Worm (Caenorhabditis elegans) whole organism, L4/young adult: ENCODE results near the gene nas-22.
"Not testable (repeated sequence)": the region's sequence is repeated elsewhere in the genome, so short reads cannot be mapped to it uniquely, and the experiment has no call there.

Source experiments
- W03F9.2 ChIP-seq: fragments of 150-350 bp; optimal IDR thresholded peaks from 2 replicates; lab custom pipeline; 2014; ENCODE audit warnings: missing biosample characterization, missing genetic modification characterization
- him-1 ChIP-seq: sonication (generic microtip); optimal IDR thresholded peaks from 2 replicates; lab custom pipeline; 2016; ENCODE audit warnings: missing genotype, missing genetic modification reagents, missing genetic modification characterization, missing compliant biosample characterization

ce11 chrV:11483580-11484092 is 9.1 kb downstream of the nas-22 start, which contains the start of gene col-157:
- not testable (repeated sequence) for TF ChIP-seq him-1, W03F9.2 (tag; lab: Kevin White, UChicago)
